Worm (Caenorhabditis elegans) whole organism, midembryonic: ENCODE data around the gene Y56A3A.41.

Experiments used
- T22C8.4 ChIP-seq: fragments of 200-800 bp; sonication (Bioruptor generic); IDR thresholded peaks from 2 replicates; pipeline ENCODE4 v1.3.6; 2022; ENCODE audit warnings: missing genetic modification characterization, missing compliant biosample characterization
- cog-1 ChIP-seq: sonication (generic microtip); optimal IDR thresholded peaks from 2 replicates; lab custom pipeline; 2016; ENCODE audit warnings: missing genetic modification characterization, missing compliant biosample characterization
- flt-1 ChIP-seq: fragments of 200-800 bp; sonication (Bioruptor generic); IDR thresholded peaks from 2 replicates; pipeline ENCODE4 v1.3.6; 2022; ENCODE audit warnings: missing genetic modification characterization, missing compliant biosample characterization
- klf-2 ChIP-seq: fragments of 200-800 bp; sonication (Bioruptor generic); conservative IDR thresholded peaks from 2 replicates; pipeline ENCODE4 v1.3.6; 2022; ENCODE audit warnings: missing genetic modification reagents, missing genetic modification characterization, missing compliant biosample characterization
- med-1 ChIP-seq: sonication (generic microtip); optimal IDR thresholded peaks from 2 replicates; lab custom pipeline; 2017; ENCODE audit warnings: missing genetic modification characterization, mild to moderate bottlenecking, missing compliant biosample characterization, antibody characterized with exemption, missing genetic modification reagents; ENCODE audit not compliant: insufficient read depth
- ref-1 ChIP-seq: fragments of 200-800 bp; sonication (Bioruptor generic); conservative IDR thresholded peaks from 2 replicates; pipeline ENCODE4 v1.3.6; 2022; ENCODE audit warnings: missing genetic modification reagents, missing genetic modification characterization, missing compliant biosample characterization
- tab-1 ChIP-seq: fragments of 200-800 bp; sonication (Bioruptor generic); IDR thresholded peaks from 2 replicates; pipeline ENCODE4 v1.3.6; 2022; ENCODE audit warnings: missing genetic modification characterization, missing compliant biosample characterization
- ztf-23 ChIP-seq: fragments of 200-800 bp; sonication (Bioruptor generic); IDR thresholded peaks from 2 replicates; pipeline ENCODE4 v1.3.6; 2022; ENCODE audit warnings: missing genetic modification reagents, missing genetic modification characterization, missing compliant biosample characterization
- ztf-29 ChIP-seq: fragments of 200-800 bp; sonication (Bioruptor generic); IDR thresholded peaks from 2 replicates; pipeline ENCODE4 v1.3.6; 2022; ENCODE audit warnings: missing genetic modification reagents, missing genetic modification characterization, missing compliant biosample characterization

Y56A3A.41 gene

DNA sequence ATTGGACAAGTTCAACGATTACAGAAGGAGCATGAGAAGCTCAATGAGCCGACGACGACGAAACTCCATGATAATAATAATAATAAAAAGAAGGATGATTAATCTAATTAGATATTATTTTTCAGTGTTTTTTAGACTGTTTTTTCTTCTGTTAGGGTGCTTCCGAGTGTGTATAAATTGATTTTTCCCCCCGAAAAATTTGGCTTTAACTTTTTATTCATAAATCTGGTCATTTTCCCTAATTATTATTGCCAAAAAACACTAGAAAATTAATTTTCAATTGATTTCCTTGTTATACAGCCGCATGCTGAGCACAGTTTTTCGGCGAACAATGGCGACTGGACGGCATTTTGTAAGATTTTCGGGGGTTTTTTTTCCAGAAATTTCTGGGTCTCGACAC is 30.7 kb upstream of the Y56A3A.41 start, which contains the start of gene nft-1:
Gene nft-1, plus strand, starts transcription at position 301 of the 400 bp plus-strand sequence.
- TF ChIP-seq ref-1 (GFP tag; lab: Robert Waterston, UW) (no peak), cog-1 (tag; lab: Kevin White, UChicago) (no peak), klf-2 (GFP tag; lab: Robert Waterston, UW) (no peak), ztf-29 (GFP tag; lab: Robert Waterston, UW) (no peak), ztf-23 (GFP tag; lab: Robert Waterston, UW) (no peak), tab-1 (GFP tag; lab: Robert Waterston, UW) (no peak), T22C8.4 (GFP tag; lab: Robert Waterston, UW) (no peak), flt-1 (GFP tag; lab: Robert Waterston, UW) (no peak), med-1 (GFP tag; lab: Kevin White, UChicago) (no peak)

DNA sequence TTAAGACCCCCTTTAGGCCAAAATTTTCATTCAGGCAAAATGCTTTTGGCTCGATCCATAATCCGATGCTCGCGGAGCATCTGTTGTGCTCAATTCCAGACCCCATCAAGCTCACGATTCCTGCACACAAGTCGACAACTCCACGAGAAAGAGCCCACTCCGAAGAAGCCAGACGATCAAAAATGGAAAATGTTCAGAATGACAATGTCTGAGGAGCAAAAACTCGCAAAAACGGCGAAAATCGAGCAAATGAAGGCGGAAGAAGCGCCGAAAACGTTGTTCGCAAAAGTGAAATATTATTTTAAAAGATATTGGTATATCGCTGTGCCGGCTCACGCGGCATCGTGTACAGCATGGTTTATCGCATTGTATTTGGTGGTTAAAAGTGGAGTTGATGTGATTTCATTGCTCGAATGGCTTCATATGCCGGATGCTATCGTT is 28.8 kb upstream of the Y56A3A.41 start, which contains the start of gene Y56A3A.22:
Gene Y56A3A.22, plus strand, starts transcription at position 35 of the 441 bp plus-strand sequence.
- no peak for TF ChIP-seq ztf-23 (GFP tag; lab: Robert Waterston, UW)
- 0 out of 2 replicates have a peak, but pooled peaks have one; percentile 34 for TF ChIP-seq flt-1 (GFP tag; lab: Robert Waterston, UW)

DNA sequence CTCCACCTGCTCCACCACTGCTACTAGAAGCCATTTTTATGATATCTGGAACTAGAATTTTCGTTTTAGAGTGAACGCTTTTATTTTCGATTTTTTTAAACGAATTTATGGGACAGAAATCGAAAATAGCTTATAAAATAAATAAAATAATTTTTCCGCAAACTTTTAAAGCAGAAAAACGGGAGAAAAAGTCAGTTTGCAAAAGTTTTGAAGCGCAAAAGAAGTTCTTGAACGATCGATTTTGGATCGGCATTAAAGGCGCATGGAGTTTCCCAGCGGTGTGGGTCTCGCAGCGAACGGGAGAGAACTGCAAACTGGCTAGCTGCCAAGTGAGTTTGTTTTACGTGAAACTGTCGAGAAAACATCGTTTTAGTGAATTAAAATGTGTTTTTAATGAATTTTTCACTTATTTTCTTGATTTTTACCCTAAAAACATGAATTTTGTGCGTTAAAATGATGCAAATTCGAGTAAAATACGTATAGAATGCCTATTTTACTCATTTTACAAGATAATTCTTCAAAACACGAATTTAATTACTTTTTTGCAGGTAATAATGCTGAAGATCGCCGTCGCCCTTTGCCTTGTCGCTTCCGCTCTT is 27.4 kb upstream of the Y56A3A.41 start, which contains the start of the genes ccf-1 and trap-4:
Gene ccf-1, minus strand, starts transcription at position 51 of the 599 bp plus-strand sequence.
Gene trap-4, plus strand, starts transcription at position 549 of the 599 bp plus-strand sequence.
- no peak for TF ChIP-seq med-1 (GFP tag; lab: Kevin White, UChicago)
- TF ChIP-seq T22C8.4 (GFP tag; lab: Robert Waterston, UW), result 0 out of 2 replicates have a peak, but pooled peaks have one; percentile 15
- TF ChIP-seq ztf-29 (GFP tag; lab: Robert Waterston, UW), result no peak

DNA sequence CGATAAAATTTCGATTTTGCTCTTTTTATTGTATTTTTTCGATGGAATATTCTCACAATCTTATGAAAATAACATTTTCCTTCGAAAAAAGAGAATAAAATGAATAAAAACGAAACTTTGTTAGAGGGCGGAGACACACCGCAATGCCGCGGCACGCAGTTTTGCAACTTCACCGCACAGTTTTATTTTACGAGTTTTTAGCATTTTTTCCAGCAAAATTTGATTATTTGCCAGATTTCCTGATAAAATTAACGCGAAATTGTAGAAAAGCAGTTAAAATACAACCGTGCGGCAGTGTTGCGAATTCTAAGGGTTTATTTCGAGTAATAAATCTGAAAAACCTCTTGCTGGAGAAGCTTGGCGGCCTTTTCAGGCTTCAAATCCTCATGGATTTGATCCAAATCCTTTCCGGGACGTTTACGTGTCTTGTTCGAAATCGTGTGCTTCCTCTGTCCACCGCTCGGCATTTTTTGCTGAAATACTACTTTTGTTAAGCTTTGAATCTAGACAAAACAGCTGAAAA is 25.5 kb upstream of the Y56A3A.41 start, which contains the start of gene znf-593:
Gene znf-593, minus strand, starts transcription at position 473 of the 523 bp plus-strand sequence.
- peak; percentile 72; the same call in 1 of the 2 replicates for TF ChIP-seq flt-1 (GFP tag; lab: Robert Waterston, UW)
- no peak for TF ChIP-seq ztf-29 (GFP tag; lab: Robert Waterston, UW)
- TF ChIP-seq cog-1 (tag; lab: Kevin White, UChicago), result no peak
- TF ChIP-seq klf-2 (GFP tag; lab: Robert Waterston, UW), result no peak
- no peak for TF ChIP-seq tab-1 (GFP tag; lab: Robert Waterston, UW)

DNA sequence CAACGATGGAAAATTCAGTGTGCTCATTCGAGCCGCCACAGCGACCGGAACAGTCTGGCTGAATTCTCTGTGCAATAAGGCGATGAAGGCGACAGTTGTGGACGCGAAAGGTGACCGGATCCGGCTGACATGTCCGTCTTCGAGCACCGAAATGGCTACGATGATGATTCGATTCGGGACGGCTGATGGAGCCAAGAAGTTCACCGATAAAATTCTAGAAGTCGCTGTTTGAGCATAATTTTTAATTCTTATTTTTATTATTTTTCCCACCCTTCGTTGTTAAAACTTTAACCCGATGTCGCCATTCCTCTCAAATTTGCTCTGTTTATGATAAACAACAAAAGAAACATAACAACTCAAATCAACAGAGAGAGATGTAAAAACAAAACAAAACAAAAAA is 24.7 kb upstream of the Y56A3A.41 start:
- TF ChIP-seq klf-2 (GFP tag; lab: Robert Waterston, UW), result no peak
- no peak for TF ChIP-seq T22C8.4 (GFP tag; lab: Robert Waterston, UW)
- no peak for TF ChIP-seq ztf-29 (GFP tag; lab: Robert Waterston, UW)
- TF ChIP-seq med-1 (GFP tag; lab: Kevin White, UChicago), result no peak
- TF ChIP-seq tab-1 (GFP tag; lab: Robert Waterston, UW), result no peak
- TF ChIP-seq ref-1 (GFP tag; lab: Robert Waterston, UW), result no peak
- no peak for TF ChIP-seq flt-1 (GFP tag; lab: Robert Waterston, UW)
- no peak for TF ChIP-seq ztf-23 (GFP tag; lab: Robert Waterston, UW)
- TF ChIP-seq cog-1 (tag; lab: Kevin White, UChicago), result no peak

DNA sequence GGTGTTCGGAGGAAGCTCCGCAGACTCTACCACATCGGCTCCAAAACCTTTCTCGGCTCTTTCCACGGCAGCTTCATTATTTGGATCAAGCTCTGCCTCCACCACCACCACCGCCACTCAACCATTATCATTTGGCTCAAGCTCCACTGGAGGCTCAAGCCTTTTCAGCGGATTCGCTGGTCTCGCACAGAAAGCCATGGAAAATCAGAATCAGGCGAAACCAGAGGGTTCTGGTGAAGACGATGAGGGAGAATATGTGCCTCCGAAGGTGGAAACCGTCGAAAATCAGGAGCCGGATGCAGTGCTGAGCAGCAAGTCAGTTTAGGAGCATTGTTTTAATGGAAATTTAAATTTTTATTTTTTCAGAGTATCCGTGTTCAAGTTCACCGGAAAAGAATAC is 24.3 kb upstream of the Y56A3A.41 start:
- no peak for TF ChIP-seq ztf-29 (GFP tag; lab: Robert Waterston, UW)
- no peak for TF ChIP-seq ref-1 (GFP tag; lab: Robert Waterston, UW)
- no peak for TF ChIP-seq med-1 (GFP tag; lab: Kevin White, UChicago)
- no peak for TF ChIP-seq flt-1 (GFP tag; lab: Robert Waterston, UW)
- no peak for TF ChIP-seq cog-1 (tag; lab: Kevin White, UChicago)
- TF ChIP-seq tab-1 (GFP tag; lab: Robert Waterston, UW), result no peak
- TF ChIP-seq ztf-23 (GFP tag; lab: Robert Waterston, UW), result no peak
- no peak for TF ChIP-seq klf-2 (GFP tag; lab: Robert Waterston, UW)
- no peak for TF ChIP-seq T22C8.4 (GFP tag; lab: Robert Waterston, UW)

DNA sequence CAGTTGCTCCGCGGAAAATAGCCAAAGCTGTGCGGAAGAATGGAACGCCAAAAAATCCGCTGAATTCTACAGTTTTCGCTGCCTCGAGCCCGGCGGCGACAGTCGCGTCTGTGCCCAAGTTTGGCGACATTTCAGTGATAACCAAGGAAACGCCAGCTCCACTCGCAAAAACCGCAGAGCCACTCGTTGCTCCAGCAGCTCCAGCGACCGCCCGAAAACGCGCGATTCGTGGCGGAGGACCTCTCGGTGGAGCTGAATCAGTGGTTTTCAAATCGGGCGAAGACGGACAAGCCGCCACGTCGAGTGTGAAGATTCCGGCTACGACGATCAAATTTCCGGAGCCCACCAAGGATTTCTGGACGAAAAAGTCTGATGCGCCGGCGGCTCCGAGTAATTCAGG is 23.4 kb upstream of the Y56A3A.41 start:
- TF ChIP-seq ztf-23 (GFP tag; lab: Robert Waterston, UW) (no peak), klf-2 (GFP tag; lab: Robert Waterston, UW) (no peak), flt-1 (GFP tag; lab: Robert Waterston, UW) (no peak), ztf-29 (GFP tag; lab: Robert Waterston, UW) (no peak)

DNA sequence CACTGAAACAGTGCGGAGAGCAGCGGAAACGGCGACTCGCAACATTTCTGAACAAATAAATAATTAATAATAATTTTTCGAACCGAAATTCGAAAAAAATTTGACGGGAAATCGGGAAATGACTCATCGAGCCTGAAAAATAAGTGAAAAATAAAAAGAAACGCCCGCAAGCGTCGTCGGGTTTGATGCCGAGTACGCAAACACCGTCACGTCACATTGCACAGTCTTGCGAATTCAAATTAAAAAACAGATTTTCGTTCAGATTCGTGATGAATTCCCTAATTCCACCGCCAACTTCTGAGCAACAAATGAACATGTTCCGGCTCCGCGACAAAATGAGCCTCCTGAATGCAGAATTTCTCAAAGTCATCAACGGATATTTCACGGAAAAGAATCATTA is 22.8 kb upstream of the Y56A3A.41 start, which contains the start of the genes ndab-1 and npp-16:
Gene ndab-1, minus strand, starts transcription at position 47 of the 400 bp plus-strand sequence.
Gene npp-16, plus strand, starts transcription at position 263 of the 400 bp plus-strand sequence.
- no peak for TF ChIP-seq ref-1 (GFP tag; lab: Robert Waterston, UW)
- TF ChIP-seq flt-1 (GFP tag; lab: Robert Waterston, UW), result 0 out of 2 replicates have a peak, but pooled peaks have one; percentile 36

DNA sequence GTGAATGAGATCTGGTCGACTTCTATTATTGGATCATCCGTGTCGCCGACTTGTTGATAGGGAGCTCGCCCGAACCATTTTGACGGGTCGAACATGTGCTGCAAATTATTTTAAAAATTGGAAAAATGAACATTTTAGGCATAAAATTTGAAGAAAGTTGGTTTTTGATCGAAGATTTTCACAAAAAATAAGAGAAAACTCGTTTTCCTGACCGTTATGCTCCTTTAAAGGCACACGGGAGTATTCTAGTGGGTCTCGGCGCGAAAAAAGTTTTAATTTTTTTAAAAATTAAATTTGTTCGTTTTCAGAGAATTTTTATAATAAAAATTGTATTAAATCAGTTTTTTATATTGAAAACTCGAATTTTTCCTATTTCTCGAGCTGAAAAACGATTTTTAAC is 21.4 kb upstream of the Y56A3A.41 start, which contains the start of gene Y56A3A.16:
Gene Y56A3A.16, minus strand, starts transcription at position 101 of the 400 bp plus-strand sequence.
- no peak for TF ChIP-seq T22C8.4 (GFP tag; lab: Robert Waterston, UW)
- TF ChIP-seq ztf-23 (GFP tag; lab: Robert Waterston, UW), result no peak
- no peak for TF ChIP-seq tab-1 (GFP tag; lab: Robert Waterston, UW)
- TF ChIP-seq ref-1 (GFP tag; lab: Robert Waterston, UW), result no peak
- TF ChIP-seq ztf-29 (GFP tag; lab: Robert Waterston, UW), result no peak
- TF ChIP-seq med-1 (GFP tag; lab: Kevin White, UChicago), result no peak
- no peak for TF ChIP-seq klf-2 (GFP tag; lab: Robert Waterston, UW)
